Fruit fly (Drosophila melanogaster): ENCODE results near the gene noc.

The noc gene

DNA sequence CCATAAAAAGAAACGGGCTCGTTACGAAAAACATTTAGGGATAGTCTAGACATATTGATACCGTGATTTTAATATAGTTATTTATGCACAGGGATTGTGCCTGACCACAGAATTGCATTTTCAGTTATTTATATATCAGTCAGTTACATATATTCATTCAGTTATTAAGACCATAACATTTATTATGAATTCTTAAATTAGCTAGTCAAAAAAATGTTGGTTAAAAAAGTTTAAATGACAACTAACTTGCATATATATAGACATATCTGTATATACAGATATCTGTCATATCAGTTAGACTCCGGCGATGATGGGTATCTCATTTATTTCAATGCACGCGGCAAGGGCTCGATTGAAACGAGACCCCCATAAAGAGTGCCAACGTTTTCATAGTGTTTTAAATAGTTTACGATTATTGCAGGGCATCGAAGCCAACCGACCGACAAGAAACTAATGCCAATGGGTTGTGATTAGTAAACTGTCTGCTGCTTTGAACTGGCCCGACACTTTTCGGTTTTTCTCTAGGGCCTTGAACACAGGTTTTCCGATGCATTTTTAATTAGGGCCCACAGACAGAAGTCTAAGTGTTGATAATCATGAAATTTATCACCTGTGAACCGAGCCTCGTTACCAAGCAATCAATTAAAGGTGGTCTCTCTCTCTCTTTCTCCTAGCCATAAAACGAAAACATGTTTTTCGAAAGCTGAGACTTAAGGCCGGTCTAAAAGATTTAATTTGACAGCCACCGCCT is 27.8 kb upstream of the noc start (continued):
- TF ChIP-seq CG6254 (GFP tag; optimal IDR thresholded peaks at IDR 0.05) (peak; percentile 70), CG10274 (GFP tag; optimal IDR thresholded peaks at IDR 0.05) (peak; percentile 32), prd (optimal IDR thresholded peaks at IDR 0.05) (no peak), prd (GFP tag; IDR thresholded peaks at IDR 0.05) (peak; percentile 84), CG9932 (GFP tag; IDR thresholded peaks at IDR 0.05) (no peak), chinmo (GFP tag; IDR thresholded peaks at IDR 0.05; ENCODE audit: partially characterized antibody) (no peak), CG30020 (tag; optimal IDR thresholded peaks at IDR 0.05) (peak; percentile 57), CG11398 (GFP tag; optimal IDR thresholded peaks at IDR 0.05) (peak; percentile 12), CHES-1-like (GFP tag; optimal IDR thresholded peaks at IDR 0.05) (no peak), fd3F (GFP tag; optimal IDR thresholded peaks at IDR 0.05) (no peak), pan (optimal IDR thresholded peaks at IDR 0.05) (no peak), pan (GFP tag; optimal IDR thresholded peaks at IDR 0.05 in 1 of 2, IDR thresholded peaks at IDR 0.05 in 1 of 2) (peak; percentile 60 to 69), gcm (GFP tag; optimal IDR thresholded peaks at IDR 0.05) (peak; percentile 67), CG17568 (GFP tag; optimal IDR thresholded peaks at IDR 0.05) (peak; percentile 50), CG17802 (tag; optimal IDR thresholded peaks at IDR 0.05) (peak; percentile 13), Sox100B (GFP tag; optimal IDR thresholded peaks at IDR 0.05) (peak; percentile 89), CG4854 (GFP tag; optimal IDR thresholded peaks at IDR 0.05) (no peak), ranshi (GFP tag; IDR thresholded peaks at IDR 0.05) (peak; percentile 27; the same call in 1 of the 2 replicates), CG34224 (GFP tag; IDR thresholded peaks at IDR 0.05; ENCODE audit: partially characterized antibody) (no peak), lab (GFP tag; optimal IDR thresholded peaks at IDR 0.05) (peak; percentile 69), mam (GFP tag; optimal IDR thresholded peaks at IDR 0.05) (no peak), E2f2 (GFP tag; IDR thresholded peaks at IDR 0.05) (peak; percentile 40; the same call in 1 of the 2 replicates), CG6683 (GFP tag; optimal IDR thresholded peaks at IDR 0.05) (peak; percentile 22), CG10979 (tag; optimal IDR thresholded peaks at IDR 0.05) (peak; percentile 95), CG1602 (GFP tag; optimal IDR thresholded peaks at IDR 0.05) (peak; percentile 54), CG32532 (GFP tag; IDR thresholded peaks at IDR 0.05) (0 out of 2 replicates have a peak, but pooled peaks have one; percentile 32), CG13775 (GFP tag; optimal IDR thresholded peaks at IDR 0.05) (peak; percentile 35), CG8388 (GFP tag; optimal IDR thresholded peaks at IDR 0.05) (peak; percentile 80), so (GFP tag; IDR thresholded peaks at IDR 0.05) (peak; percentile 87; the same call in 2 of the 3 replicates), tna (GFP tag; IDR thresholded peaks at IDR 0.05; ENCODE audit: partially characterized antibody) (no peak), CG10147 (GFP tag; optimal IDR thresholded peaks at IDR 0.05) (peak; percentile 37), Max (GFP tag; optimal IDR thresholded peaks at IDR 0.05) (peak; percentile 54), Oli (tag; optimal IDR thresholded peaks at IDR 0.05) (peak; percentile 85), CG8924 (tag; optimal IDR thresholded peaks at IDR 0.05) (peak; percentile 82), ash1 (GFP tag; optimal IDR thresholded peaks at IDR 0.05) (no peak), CG1529 (GFP tag; optimal IDR thresholded peaks at IDR 0.05) (peak; percentile 57), Hmr (GFP tag; optimal IDR thresholded peaks at IDR 0.05) (no peak), az2 (GFP tag; optimal IDR thresholded peaks at IDR 0.05) (peak; percentile 69), gfzf (GFP tag; optimal IDR thresholded peaks at IDR 0.05) (no peak), danr (GFP tag; IDR thresholded peaks at IDR 0.05) (peak; percentile 62; the same call in 1 of the 2 replicates), CG14050 (GFP tag; IDR thresholded peaks at IDR 0.05) (0 out of 3 replicates have a peak, but pooled peaks have one; percentile 37), tin (GFP tag; optimal IDR thresholded peaks at IDR 0.05) (peak; percentile 75), CG11504 (tag; optimal IDR thresholded peaks at IDR 0.05) (peak; percentile 84), CG11695 (GFP tag; IDR thresholded peaks at IDR 0.05) (peak; percentile 76), CG10366 (GFP tag; IDR thresholded peaks at IDR 0.05) (peak; percentile 39; the same call in 1 of the 2 replicates), abd-A (tag; optimal IDR thresholded peaks at IDR 0.05) (peak; percentile 97), ac (GFP tag; optimal IDR thresholded peaks at IDR 0.05) (no peak), Hr3 (GFP tag; optimal IDR thresholded peaks at IDR 0.05) (peak; percentile 58)

Data from whole organism, embryonic.